Worm (Caenorhabditis elegans) whole organism, dauer: ENCODE data around the gene C43D7.8.
"Not testable (repeated sequence)": the region's sequence is repeated elsewhere in the genome, so short reads cannot be mapped to it uniquely, and the experiment has no call there.

ENCODE experiments used
- unc-62 ChIP-seq: sonication (generic microtip); optimal IDR thresholded peaks from 2 replicates; lab custom pipeline; 2017; ENCODE audit warnings: missing biosample characterization, missing genetic modification reagents, missing genetic modification characterization

C43D7.8 gene

ce11 chrV:19311391-19311790 lies at the start of gene C43D7.8:
Gene C43D7.8 (minus strand): TSS chrV:19311491.
- TF ChIP-seq unc-62 (GFP tag; lab: Kevin White, UChicago), result no peak

ce11 chrV:19358039-19358438 lies 46.7 kb upstream of the C43D7.8 start:
- no peak for TF ChIP-seq unc-62 (GFP tag; lab: Kevin White, UChicago)

DNA sequence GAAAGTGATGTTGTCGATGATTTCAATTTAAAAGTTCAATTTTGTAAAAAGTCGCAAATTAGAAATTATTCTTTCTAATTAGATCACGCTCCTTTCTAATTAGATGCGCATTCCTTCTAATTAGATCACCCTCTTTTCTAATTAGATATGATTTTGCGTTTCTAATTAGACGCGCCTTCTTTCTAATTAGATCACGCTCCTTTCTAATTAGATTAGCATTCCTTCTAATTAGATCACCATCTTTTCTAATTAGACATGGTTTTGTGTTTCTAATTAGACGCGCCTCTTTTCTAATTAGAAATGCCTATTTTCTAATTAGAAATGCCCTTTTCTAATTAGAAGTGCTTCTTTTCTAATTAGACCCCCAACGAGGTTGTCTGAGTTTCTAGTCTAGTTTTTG lies 45.4 kb upstream of the C43D7.8 start:
- no peak for TF ChIP-seq unc-62 (GFP tag; lab: Kevin White, UChicago)

DNA sequence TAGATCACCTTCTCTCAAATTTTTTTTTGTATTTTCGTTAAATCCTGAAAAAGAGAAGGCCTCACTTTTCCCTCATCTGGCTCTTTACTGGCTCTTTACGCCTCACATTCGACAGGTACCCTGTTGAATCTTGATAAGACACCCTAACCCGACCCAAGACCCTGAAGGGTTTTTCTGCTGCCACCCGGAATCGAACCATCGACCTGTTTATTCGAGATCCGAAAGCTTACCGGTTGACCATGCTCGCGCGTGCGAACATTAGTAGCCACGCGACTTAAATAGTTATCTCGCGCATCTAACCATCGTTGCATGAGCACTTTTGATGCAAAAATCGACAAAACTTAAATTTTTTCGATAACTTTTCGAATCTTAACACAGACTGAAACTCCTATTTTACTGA lies 43.9 kb upstream of the C43D7.8 start:
- TF ChIP-seq unc-62 (GFP tag; lab: Kevin White, UChicago), result no peak

DNA sequence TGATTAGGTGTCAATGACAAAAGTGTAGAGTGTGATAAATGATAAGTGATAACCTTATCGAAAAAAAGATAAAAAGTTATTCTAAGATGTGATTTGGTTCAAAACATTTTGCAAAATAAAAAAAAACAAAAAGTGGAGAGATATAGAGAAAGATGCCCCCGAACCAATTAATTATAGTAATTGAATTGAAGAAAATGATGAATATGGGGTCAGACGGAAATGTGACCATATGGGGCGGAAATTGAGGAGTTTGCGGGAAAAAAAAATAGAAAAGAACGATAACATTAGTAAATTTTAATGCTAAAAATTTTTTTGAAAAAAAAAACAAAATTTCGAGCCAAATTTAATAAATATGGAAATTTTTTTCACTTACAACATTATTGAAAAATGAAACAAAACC lies 43.2 kb upstream of the C43D7.8 start:
- TF ChIP-seq unc-62 (GFP tag; lab: Kevin White, UChicago), result no peak

ce11 chrV:19351944-19352343 lies 40.7 kb upstream of the C43D7.8 start:
- no peak for TF ChIP-seq unc-62 (GFP tag; lab: Kevin White, UChicago)

DNA sequence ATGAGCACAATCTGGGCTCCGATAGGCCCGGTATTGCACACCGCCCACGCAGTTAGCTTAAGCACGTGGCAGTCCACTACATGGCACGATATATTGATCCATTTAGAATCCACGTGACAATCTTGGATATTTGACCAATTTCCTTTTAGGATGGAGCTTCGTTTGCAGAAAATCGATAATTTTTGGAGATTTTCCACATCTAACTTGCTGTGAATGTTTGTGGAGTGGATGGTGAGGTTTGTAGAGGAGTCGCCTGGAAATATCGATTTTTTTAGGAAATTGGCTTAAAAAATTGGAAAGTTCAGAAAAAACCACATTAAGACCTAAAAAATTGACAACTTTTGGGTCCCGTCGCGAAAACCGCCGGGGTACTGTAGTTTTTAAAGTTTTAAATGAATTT lies 26.0 kb upstream of the C43D7.8 start:
- TF ChIP-seq unc-62 (GFP tag; lab: Kevin White, UChicago), result no peak

- no peak for TF ChIP-seq unc-62 (GFP tag; lab: Kevin White, UChicago)
These were observed 18.0 kb upstream of the C43D7.8 start, which contains the start of gene fbxb-65 for ce11 chrV:19329263-19329662. Gene fbxb-65 (plus strand): TSS chrV:19329563.

DNA sequence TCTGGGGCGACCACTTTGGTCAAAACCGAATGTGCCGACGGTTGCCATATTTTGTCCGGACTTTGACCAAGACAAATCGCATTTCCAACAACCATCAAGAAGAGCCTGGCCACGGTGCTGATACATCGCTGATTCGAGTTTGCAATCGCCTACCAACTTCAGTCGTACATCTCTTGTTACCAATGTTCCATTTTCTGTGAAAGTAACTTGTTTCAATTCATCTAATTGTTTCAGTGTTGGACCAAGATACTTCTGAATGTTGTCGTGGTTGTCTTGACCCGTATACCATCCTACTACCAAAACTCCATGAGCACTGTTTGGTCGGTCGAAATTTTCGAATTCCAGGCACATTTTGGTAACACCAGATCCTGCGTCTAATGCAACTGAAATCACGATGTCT lies 14.1 kb upstream of the C43D7.8 start:
- no peak for TF ChIP-seq unc-62 (GFP tag; lab: Kevin White, UChicago)

DNA sequence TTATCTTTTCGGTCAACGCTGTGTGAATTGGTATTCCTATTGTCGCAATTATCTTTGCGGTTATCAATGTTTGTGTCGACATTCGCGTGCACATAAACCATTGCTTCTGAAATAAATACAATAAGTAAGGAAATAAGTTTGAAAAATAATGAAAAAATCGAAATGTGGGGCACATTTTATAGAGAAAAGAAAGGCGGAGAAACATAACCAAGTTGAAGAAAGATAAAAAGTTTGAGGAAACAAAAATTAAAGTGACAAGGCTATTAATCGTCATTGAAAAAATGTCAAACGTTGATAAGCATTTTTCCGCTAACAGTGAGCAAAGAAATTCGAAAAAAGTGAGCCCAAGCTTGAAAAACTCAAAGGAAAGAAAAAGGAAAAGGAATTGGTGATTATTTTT lies 11.1 kb upstream of the C43D7.8 start, which contains the start of gene C43D7.4:
C43D7.4 (minus strand) TSS at position 101 of the 400 bp plus-strand sequence.
- no peak for TF ChIP-seq unc-62 (GFP tag; lab: Kevin White, UChicago)

DNA sequence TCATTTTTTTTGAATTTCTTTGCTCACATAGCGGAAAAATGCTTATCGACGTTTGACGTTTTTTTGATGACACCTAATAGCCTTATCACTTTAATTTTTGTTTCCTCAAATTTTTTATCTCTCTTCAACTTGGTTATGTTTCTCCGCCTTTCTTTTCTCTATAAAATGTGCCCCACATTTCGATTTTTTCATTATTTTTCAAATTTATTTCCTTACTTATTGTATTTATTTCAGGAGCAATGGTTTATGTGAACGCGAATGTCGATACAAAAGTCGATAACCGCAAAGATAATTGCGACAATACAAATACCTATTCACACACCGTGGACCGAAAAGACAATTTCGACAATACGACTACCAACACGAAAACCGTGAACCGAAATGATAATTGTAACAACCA lies 9.1 kb upstream of the C43D7.8 start, which contains the start of gene sdz-6:
sdz-6 (plus strand) TSS at position 229 of the 400 bp plus-strand sequence.
- TF ChIP-seq unc-62 (GFP tag; lab: Kevin White, UChicago), result no peak

DNA sequence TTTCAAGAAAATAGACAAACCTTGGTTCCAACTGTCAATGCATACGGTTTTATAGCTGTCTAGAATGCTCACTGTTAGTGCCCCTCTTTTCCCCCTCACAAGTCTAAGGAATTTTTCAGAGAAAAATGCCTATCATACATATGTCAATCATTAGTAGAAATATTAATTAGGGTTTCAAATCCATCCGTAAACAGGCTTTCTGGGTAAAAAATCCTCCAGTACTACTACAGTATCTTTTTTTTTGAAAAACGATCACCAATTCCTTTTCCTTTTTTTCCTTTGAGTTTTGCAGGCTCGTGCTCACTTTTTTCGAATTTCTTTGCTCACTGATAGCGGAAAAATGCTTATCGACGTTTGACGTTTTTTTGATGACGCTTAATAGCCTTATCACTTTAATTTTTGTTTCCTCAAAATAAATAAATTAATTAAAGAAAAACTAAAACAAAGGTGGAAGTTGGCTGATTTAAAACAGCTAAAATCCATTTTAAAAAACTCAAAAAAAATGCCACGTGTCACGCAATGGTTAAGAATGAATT lies 8.2 kb upstream of the C43D7.8 start, which contains the start of gene C43D7.7:
C43D7.7 (minus strand) TSS at position 51 of the 536 bp plus-strand sequence.
- TF ChIP-seq unc-62 (GFP tag; lab: Kevin White, UChicago), result no peak

DNA sequence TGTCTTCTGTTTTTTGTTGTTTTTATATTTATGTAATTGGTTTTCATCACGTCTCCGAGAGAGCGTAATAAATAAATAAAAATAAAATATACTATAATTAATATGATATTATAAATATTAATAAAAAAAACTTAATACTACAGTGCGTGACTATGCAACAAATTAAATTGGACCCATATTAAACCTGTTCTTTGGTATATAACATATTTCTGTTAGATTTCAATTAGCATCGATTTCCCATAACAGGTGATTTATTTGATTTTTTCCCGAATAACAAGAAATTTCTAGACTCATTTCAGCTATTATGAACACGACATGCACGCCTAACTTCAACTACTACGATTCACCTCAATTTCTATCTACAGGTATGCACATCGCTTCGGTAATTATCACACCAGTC lies 5.8 kb upstream of the C43D7.8 start, which contains the start of gene srh-208:
srh-208 (plus strand) TSS at position 301 of the 400 bp plus-strand sequence.
- not testable (repeated sequence) for TF ChIP-seq unc-62 (GFP tag; lab: Kevin White, UChicago)

ce11 chrV:19312975-19313374 lies 1.7 kb upstream of the C43D7.8 start, which contains the start of gene fbxb-64:
Gene fbxb-64 (plus strand): TSS chrV:19313275.
- TF ChIP-seq unc-62 (GFP tag; lab: Kevin White, UChicago), result no peak

ce11 chrV:19309591-19309990 lies 1.7 kb downstream of the C43D7.8 start, which contains the start of gene F55C9.11:
Gene F55C9.11 (minus strand): TSS chrV:19309691.
- no peak for TF ChIP-seq unc-62 (GFP tag; lab: Kevin White, UChicago)

- no peak for TF ChIP-seq unc-62 (GFP tag; lab: Kevin White, UChicago)
These were observed 3.2 kb downstream of the C43D7.8 start for ce11 chrV:19308137-19308536.

- TF ChIP-seq unc-62 (GFP tag; lab: Kevin White, UChicago), result no peak
These were observed 4.4 kb downstream of the C43D7.8 start, which contains the start of gene F55C9.15 for ce11 chrV:19306906-19307305. Gene F55C9.15 (minus strand): TSS chrV:19307006.
